Worm (Caenorhabditis elegans): ENCODE results near the gene tufm-1.

The tufm-1 gene

DNA sequence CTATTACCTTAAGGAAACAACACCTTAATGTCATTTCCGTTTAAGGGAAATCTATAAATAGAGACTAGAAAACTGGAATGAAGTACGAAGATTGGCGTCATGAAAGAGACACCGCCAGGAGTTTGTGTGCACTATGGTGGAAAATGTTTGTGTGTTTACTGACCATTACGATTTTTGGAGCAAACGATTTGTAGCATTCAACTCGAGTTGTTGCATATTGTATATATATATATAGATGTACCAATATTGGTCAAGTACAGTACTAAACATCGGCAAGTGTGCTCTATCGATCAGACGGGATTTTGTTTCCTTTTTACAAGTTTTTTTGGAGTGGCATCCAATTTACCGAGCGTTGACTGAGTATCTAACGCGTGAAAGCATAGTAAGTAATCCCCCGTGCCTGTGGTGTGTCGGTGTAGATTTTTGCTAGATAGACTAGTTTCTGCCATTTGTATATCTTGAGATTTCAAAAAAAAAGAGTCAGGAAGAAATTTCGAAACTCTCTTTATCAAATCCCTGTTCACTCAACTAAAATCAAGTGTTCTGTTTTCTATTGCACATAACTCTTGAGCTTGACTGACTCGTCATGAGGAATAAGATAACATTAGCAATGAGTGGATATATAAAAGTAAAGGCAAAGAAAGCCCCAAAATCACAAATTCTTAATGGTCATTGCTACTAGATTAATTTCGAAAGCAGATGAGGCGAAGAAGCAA, 12.8 kb downstream of the tufm-1 start, which contains the start of the genes twk-45 and Y71H2AM.25:
twk-45 (minus strand) TSS at position 101 of the 716 bp plus-strand sequence.
Y71H2AM.25 (plus strand) TSS at position 666 of the 716 bp plus-strand sequence.
- no peak for TF ChIP-seq tab-1 (GFP tag; IDR thresholded peaks at IDR 0.05)
- no peak for TF ChIP-seq T22C8.4 (GFP tag; IDR thresholded peaks at IDR 0.05)
- no peak for TF ChIP-seq flt-1 (GFP tag; IDR thresholded peaks at IDR 0.05)
- no peak for TF ChIP-seq klf-2 (GFP tag; conservative IDR thresholded peaks at IDR 0.05)

DNA sequence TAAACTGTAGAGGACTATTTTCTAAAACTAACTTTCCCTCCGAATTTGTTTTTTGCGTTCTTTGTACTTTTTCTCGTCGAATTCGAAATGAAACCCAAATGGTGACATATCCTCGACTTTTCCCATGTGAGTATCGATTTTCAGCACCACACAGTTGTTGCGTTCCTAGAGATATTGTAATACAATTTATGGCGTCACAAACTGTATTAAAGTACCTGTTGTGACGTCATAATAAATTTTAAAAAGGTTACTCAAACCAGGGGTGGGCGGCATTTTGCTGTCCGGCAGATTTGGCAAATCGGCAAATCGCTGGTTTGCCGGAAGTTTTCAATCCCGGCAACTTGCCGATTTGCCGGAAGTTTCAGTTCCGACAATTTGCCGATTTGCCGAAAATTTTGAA, 14.0 kb downstream of the tufm-1 start:
- TF ChIP-seq tab-1 (GFP tag; IDR thresholded peaks at IDR 0.05) (0 out of 2 replicates have a peak, but pooled peaks have one; percentile 33), flt-1 (GFP tag; IDR thresholded peaks at IDR 0.05) (no peak), cog-1 (tag; optimal IDR thresholded peaks at IDR 0.05) (no peak), klf-2 (GFP tag; conservative IDR thresholded peaks at IDR 0.05) (no peak), ref-1 (GFP tag; conservative IDR thresholded peaks at IDR 0.05) (no peak)

DNA sequence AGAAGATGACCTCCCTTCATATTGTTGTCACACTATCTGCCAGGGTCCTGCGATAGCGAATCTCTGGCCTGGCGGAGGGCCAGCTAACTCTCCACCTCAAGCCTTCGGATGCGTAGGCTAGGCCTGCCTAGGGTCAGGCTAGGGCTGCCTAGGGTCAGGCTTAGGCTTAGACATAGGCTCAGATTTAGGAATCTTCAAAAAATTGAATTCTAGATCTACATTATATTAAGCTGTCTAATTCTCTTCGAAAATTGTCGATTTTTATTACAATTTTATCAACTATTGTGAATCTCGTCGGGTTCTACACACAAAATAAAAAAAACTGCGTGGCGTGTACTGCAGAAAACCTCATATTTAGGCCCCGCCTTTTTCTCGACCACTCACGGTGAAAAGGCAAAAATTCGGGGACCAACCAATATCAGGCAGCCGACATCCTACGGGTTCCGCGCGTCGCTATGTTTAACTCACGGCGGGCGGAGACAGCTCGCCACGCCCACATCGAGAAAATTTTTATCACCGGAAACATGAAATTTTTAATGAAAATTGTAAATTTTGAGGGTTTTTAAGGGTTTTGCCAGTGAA, 19.2 kb downstream of the tufm-1 start:
- TF ChIP-seq tab-1 (GFP tag; IDR thresholded peaks at IDR 0.05) (no peak), med-1 (GFP tag; optimal IDR thresholded peaks at IDR 0.05; ENCODE audit: insufficient read depth) (no peak), klf-2 (GFP tag; conservative IDR thresholded peaks at IDR 0.05) (no peak), cog-1 (tag; optimal IDR thresholded peaks at IDR 0.05) (no peak), ref-1 (GFP tag; conservative IDR thresholded peaks at IDR 0.05) (no peak), ztf-29 (GFP tag; IDR thresholded peaks at IDR 0.05) (0 out of 2 replicates have a peak, but pooled peaks have one; percentile 42), T22C8.4 (GFP tag; IDR thresholded peaks at IDR 0.05) (no peak), flt-1 (GFP tag; IDR thresholded peaks at IDR 0.05) (0 out of 2 replicates have a peak, but pooled peaks have one; percentile 5), ztf-23 (GFP tag; IDR thresholded peaks at IDR 0.05) (no peak)

DNA sequence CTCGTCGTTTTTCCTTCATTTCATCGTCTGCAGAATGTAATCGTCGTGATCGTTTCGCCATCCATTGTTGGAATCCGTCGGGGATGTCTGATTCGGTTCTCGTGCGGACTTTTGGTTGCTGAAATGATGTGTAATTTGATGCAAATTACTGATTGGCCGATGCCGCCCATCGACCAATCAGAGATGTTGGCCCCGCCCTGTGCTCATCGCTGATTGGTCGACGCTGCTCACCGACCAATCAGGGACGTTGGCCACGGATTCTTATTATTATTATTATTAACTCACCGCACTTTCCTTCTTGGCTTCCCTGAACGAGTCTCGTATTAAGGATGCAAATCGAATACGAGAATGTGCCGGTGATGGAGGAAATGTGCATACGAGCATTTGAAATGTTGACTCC, 20.7 kb downstream of the tufm-1 start:
- no peak for TF ChIP-seq tab-1 (GFP tag; IDR thresholded peaks at IDR 0.05)
- no peak for TF ChIP-seq med-1 (GFP tag; optimal IDR thresholded peaks at IDR 0.05; ENCODE audit: insufficient read depth)

DNA sequence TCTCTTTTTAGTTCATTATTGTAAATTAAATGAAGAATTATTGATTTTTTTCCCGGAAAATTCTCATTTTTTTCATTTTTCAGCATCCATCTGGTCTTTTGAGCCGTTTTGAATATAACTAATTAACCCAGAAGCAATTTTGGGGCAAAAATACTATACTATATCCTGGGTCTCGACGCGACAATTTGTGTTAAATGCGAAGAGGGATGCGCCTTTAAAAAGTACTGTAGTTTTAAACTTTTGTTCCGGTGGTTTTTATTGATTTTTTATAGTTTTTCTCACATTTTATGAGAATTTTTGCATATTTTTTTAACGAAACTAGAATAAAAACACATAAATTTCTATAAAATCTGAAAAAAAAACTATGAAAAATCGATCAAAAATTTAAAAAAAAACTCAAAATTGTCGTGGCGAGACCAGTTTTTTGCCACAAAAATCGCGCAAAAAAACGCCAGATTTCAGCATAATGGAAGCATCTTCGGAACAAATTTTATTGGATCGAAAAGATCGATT, 26.7 kb downstream of the tufm-1 start, which contains the start of gene tbcc-1:
tbcc-1 (plus strand) TSS at position 463 of the 513 bp plus-strand sequence.
- no peak for TF ChIP-seq ref-1 (GFP tag; conservative IDR thresholded peaks at IDR 0.05)
- TF ChIP-seq cog-1 (tag; optimal IDR thresholded peaks at IDR 0.05): no peak
- no peak for TF ChIP-seq flt-1 (GFP tag; IDR thresholded peaks at IDR 0.05)
- no peak for TF ChIP-seq ztf-29 (GFP tag; IDR thresholded peaks at IDR 0.05)
- TF ChIP-seq klf-2 (GFP tag; conservative IDR thresholded peaks at IDR 0.05): no peak
- 0 out of 2 replicates have a peak, but pooled peaks have one; percentile 8 for TF ChIP-seq T22C8.4 (GFP tag; IDR thresholded peaks at IDR 0.05)
- TF ChIP-seq tab-1 (GFP tag; IDR thresholded peaks at IDR 0.05): no peak
- no peak for TF ChIP-seq ztf-23 (GFP tag; IDR thresholded peaks at IDR 0.05)

DNA sequence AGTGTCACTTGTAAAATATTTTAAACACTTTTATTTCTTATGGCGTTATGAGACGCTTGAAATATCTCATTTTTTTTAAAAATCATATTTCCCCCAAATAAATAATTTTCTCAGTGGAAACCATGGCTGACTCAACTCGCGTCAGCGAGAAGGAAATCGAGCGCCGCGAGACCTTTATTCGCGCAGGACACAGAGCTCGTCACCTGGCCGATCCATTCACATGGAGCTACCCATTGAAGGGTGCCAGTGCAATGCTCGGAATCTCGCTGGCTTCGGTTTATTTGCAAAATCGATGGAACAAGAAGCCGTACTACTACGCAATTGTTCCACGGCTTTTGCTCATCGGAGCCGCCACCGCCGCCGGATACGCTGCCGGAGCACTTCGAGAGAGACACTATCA, 28.0 kb downstream of the tufm-1 start, which contains the start of gene nduc-2:
nduc-2 (plus strand) TSS at position 113 of the 400 bp plus-strand sequence.
- TF ChIP-seq klf-2 (GFP tag; conservative IDR thresholded peaks at IDR 0.05): no peak
- TF ChIP-seq med-1 (GFP tag; optimal IDR thresholded peaks at IDR 0.05; ENCODE audit: insufficient read depth): no peak
- no peak for TF ChIP-seq ztf-23 (GFP tag; IDR thresholded peaks at IDR 0.05)
- no peak for TF ChIP-seq tab-1 (GFP tag; IDR thresholded peaks at IDR 0.05)
- TF ChIP-seq T22C8.4 (GFP tag; IDR thresholded peaks at IDR 0.05): no peak
- no peak for TF ChIP-seq ztf-29 (GFP tag; IDR thresholded peaks at IDR 0.05)
- TF ChIP-seq cog-1 (tag; optimal IDR thresholded peaks at IDR 0.05): no peak
- no peak for TF ChIP-seq flt-1 (GFP tag; IDR thresholded peaks at IDR 0.05)
- no peak for TF ChIP-seq ref-1 (GFP tag; conservative IDR thresholded peaks at IDR 0.05)

DNA sequence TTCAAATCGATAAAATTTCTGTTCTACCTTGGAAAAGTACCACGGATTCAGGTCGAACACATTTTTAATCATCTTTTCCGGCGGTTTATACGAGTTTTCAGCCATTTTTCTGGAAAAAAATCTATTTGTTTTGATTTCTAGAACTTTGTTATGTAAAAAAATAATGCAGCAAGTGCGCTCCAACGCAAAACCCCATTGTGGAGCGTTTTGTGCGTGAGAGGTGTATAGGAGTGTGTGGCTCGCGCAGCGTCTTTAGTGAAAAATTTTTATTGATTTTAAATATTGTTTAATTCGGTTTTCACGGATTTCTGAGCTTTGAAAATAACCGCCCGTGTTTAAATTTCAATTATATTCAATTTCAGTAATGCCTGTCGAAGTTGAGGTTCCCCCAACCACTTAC, 28.9 kb downstream of the tufm-1 start, which contains the start of gene Y71H2AM.20:
Y71H2AM.20 (minus strand) TSS at position 109 of the 400 bp plus-strand sequence.
- peak; percentile 27 for TF ChIP-seq med-1 (GFP tag; optimal IDR thresholded peaks at IDR 0.05; ENCODE audit: insufficient read depth)
- TF ChIP-seq ref-1 (GFP tag; conservative IDR thresholded peaks at IDR 0.05): no peak
- 0 out of 2 replicates have a peak, but pooled peaks have one; percentile 4 for TF ChIP-seq klf-2 (GFP tag; conservative IDR thresholded peaks at IDR 0.05)
- peak; percentile 79 for TF ChIP-seq T22C8.4 (GFP tag; IDR thresholded peaks at IDR 0.05)
- peak; percentile 76 for TF ChIP-seq cog-1 (tag; optimal IDR thresholded peaks at IDR 0.05)
- TF ChIP-seq ztf-29 (GFP tag; IDR thresholded peaks at IDR 0.05): peak; percentile 19; the same call in 1 of the 2 replicates
- TF ChIP-seq flt-1 (GFP tag; IDR thresholded peaks at IDR 0.05): peak; percentile 89
- peak; percentile 79 for TF ChIP-seq ztf-23 (GFP tag; IDR thresholded peaks at IDR 0.05)
- TF ChIP-seq tab-1 (GFP tag; IDR thresholded peaks at IDR 0.05): 0 out of 2 replicates have a peak, but pooled peaks have one; percentile 74

DNA sequence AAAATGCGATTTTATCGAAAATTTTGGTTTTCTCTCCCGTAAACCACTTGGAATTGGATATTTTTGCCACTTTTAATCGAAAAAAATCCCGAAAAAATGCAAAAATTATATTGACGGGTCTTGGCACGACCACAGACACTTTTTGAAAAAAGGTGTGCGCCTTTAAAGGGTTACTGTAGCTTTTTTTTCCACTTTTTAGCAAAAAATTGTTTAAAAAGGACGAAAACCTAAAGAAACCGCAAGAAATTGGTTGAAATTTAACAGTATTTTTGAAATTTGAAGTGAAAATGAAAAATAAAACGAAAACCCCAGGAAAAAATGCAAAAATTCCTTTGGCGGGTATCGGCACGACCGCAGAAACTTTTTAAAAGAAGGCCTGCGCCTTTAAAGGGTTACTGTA, 32.9 kb downstream of the tufm-1 start:
- TF ChIP-seq flt-1 (GFP tag; IDR thresholded peaks at IDR 0.05) (no peak), ztf-23 (GFP tag; IDR thresholded peaks at IDR 0.05) (no peak), med-1 (GFP tag; optimal IDR thresholded peaks at IDR 0.05; ENCODE audit: insufficient read depth) (no peak), cog-1 (tag; optimal IDR thresholded peaks at IDR 0.05) (no peak), tab-1 (GFP tag; IDR thresholded peaks at IDR 0.05) (no peak), ref-1 (GFP tag; conservative IDR thresholded peaks at IDR 0.05) (no peak), klf-2 (GFP tag; conservative IDR thresholded peaks at IDR 0.05) (no peak)

DNA sequence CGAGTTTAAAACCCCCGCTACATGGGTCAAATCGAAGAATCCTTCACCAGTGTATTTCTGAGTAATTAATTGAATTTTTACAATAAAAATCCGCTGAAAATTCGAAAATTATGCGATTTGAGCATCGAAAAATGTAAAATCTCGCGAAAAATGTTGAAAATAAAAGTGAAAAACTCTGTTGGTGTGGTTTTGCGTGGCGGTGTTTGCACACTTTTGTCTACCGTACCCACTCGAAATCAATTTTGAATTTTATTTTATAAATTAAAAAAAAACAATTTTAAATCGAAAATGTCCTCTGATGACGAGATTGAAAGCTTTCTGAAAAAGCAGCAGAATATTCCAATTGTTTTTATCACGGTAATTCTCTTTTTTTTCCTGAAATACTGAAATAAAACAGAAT, 34.0 kb downstream of the tufm-1 start, which contains the start of gene Y71H2AM.6:
Y71H2AM.6 (plus strand) TSS at position 264 of the 400 bp plus-strand sequence.
- TF ChIP-seq ztf-23 (GFP tag; IDR thresholded peaks at IDR 0.05) (no peak), klf-2 (GFP tag; conservative IDR thresholded peaks at IDR 0.05) (no peak), T22C8.4 (GFP tag; IDR thresholded peaks at IDR 0.05) (peak; percentile 11; the same call in 1 of the 2 replicates), cog-1 (tag; optimal IDR thresholded peaks at IDR 0.05) (no peak), tab-1 (GFP tag; IDR thresholded peaks at IDR 0.05) (no peak), ztf-29 (GFP tag; IDR thresholded peaks at IDR 0.05) (no peak), ref-1 (GFP tag; conservative IDR thresholded peaks at IDR 0.05) (no peak)
